ENCODE assay signal across 1 fruit fly cellular context in the genomic region with DNA sequence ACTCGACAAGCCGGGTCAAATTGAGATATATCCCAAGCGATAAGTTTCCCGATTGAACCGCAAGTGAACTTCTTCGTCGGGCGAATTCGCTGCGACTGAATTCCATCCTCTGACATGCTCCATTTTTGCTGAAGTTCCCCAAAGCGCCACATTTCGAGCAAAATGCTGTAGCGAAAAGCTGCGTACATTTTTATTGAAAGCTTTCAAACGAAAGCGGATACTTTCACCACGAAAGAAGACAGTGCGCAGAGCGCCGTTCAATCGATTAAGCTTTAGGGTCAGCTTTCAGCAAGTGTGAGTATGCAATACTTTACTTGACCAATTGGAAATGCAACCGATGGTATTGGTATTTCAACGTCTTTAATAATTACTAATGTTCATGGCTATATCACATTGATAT.
A peak's percentile ranks its signal among the peaks of the same experiment; 100 is the strongest.
TF ChIP-seq lines count a peak whose summit lies in the region.

A gene (minus strand): TSS at position 77 of the 400 bp plus-strand sequence.

TF ChIP-seq in whole organism, embryonic, 481 proteins besides CTCF, POLR2A, EP300 and RAD21 (continued from another document):
- peak; percentile 64; the same call in 1 of the 3 replicates for TF ChIP-seq CG2199 (GFP tag; IDR thresholded peaks at IDR 0.05; lab: Robert Waterston, UW)
- TF ChIP-seq CG10147 (GFP tag; optimal IDR thresholded peaks at IDR 0.05; lab: Kevin White, UChicago) = no peak
- TF ChIP-seq CG6689 (GFP tag; IDR thresholded peaks at IDR 0.05; lab: Robert Waterston, UW) = no peak
- TF ChIP-seq CG15601 (tag; optimal IDR thresholded peaks at IDR 0.05; lab: Kevin White, UChicago) = peak; percentile 80
- TF ChIP-seq onecut (GFP tag; IDR thresholded peaks at IDR 0.05; lab: Robert Waterston, UW) = peak; percentile 89
- TF ChIP-seq sug (tag; optimal IDR thresholded peaks at IDR 0.05; lab: Kevin White, UChicago) = peak; percentile 11
- no peak for TF ChIP-seq CG9727 (GFP tag; optimal IDR thresholded peaks at IDR 0.05; lab: Kevin White, UChicago)
- TF ChIP-seq BEAF-32 (GFP tag; optimal IDR thresholded peaks at IDR 0.05; lab: Kevin White, UChicago) = peak; percentile 4
- TF ChIP-seq lbe (GFP tag; optimal IDR thresholded peaks at IDR 0.05; lab: Kevin White, UChicago) = peak; percentile 33
- no peak for TF ChIP-seq ci (GFP tag; IDR thresholded peaks at IDR 0.05; lab: Robert Waterston, UW)
- peak; percentile 35 for TF ChIP-seq gfzf (GFP tag; optimal IDR thresholded peaks at IDR 0.05; lab: Kevin White, UChicago)
- no peak for TF ChIP-seq CG4820 (GFP tag; optimal IDR thresholded peaks at IDR 0.05; lab: Kevin White, UChicago)
- peak; percentile 10 for TF ChIP-seq CG12659 (GFP tag; optimal IDR thresholded peaks at IDR 0.05; lab: Kevin White, UChicago)
- TF ChIP-seq chinmo (GFP tag; IDR thresholded peaks at IDR 0.05; lab: Robert Waterston, UW; ENCODE audit: partially characterized antibody) = 0 out of 4 replicates have a peak, but pooled peaks have one; percentile 53
- TF ChIP-seq CG4360 (GFP tag; IDR thresholded peaks at IDR 0.05; lab: Robert Waterston, UW) = 0 out of 2 replicates have a peak, but pooled peaks have one; percentile 16
- TF ChIP-seq HmgZ (tag; optimal IDR thresholded peaks at IDR 0.05; lab: Kevin White, UChicago) = peak; percentile 59
- no peak for TF ChIP-seq ara (GFP tag; IDR thresholded peaks at IDR 0.05; lab: Robert Waterston, UW)
- no peak for TF ChIP-seq CG4707 (GFP tag; optimal IDR thresholded peaks at IDR 0.05; lab: Kevin White, UChicago)
- TF ChIP-seq CG8290 (GFP tag; optimal IDR thresholded peaks at IDR 0.05; lab: Kevin White, UChicago) = no peak
- TF ChIP-seq CG8290 (tag; optimal IDR thresholded peaks at IDR 0.05; lab: Kevin White, UChicago) = peak in 1 of 2 experiments; percentile 38
- TF ChIP-seq CG1603 (tag; optimal IDR thresholded peaks at IDR 0.05; lab: Kevin White, UChicago) = peak; percentile 15
- no peak for TF ChIP-seq Meics (GFP tag; optimal IDR thresholded peaks at IDR 0.05; lab: Kevin White, UChicago)
- TF ChIP-seq Hr78 (GFP tag; optimal IDR thresholded peaks at IDR 0.05; lab: Kevin White, UChicago) = peak in 1 of 2 experiments; percentile 98
- TF ChIP-seq HLH4C (GFP tag; IDR thresholded peaks at IDR 0.05; lab: Robert Waterston, UW; ENCODE audit: partially characterized antibody) = no peak
- TF ChIP-seq ewg (GFP tag; optimal IDR thresholded peaks at IDR 0.05; lab: Kevin White, UChicago) = peak; percentile 57
- no peak for TF ChIP-seq Chrac-16 (GFP tag; optimal IDR thresholded peaks at IDR 0.05; lab: Kevin White, UChicago)
- no peak for TF ChIP-seq az2 (GFP tag; optimal IDR thresholded peaks at IDR 0.05; lab: Kevin White, UChicago)
- TF ChIP-seq Myb (GFP tag; optimal IDR thresholded peaks at IDR 0.05; lab: Kevin White, UChicago) = peak; percentile 13
- no peak for TF ChIP-seq ab (GFP tag; optimal IDR thresholded peaks at IDR 0.05; lab: Kevin White, UChicago)
- peak; percentile 9 for TF ChIP-seq CG15514 (GFP tag; optimal IDR thresholded peaks at IDR 0.05; lab: Kevin White, UChicago)
- TF ChIP-seq CkIIα-i1 (GFP tag; IDR thresholded peaks at IDR 0.05; lab: Robert Waterston, UW) = no peak
- TF ChIP-seq klu (GFP tag; IDR thresholded peaks at IDR 0.05; lab: Robert Waterston, UW) = no peak
- TF ChIP-seq Med (GFP tag; lab: Kevin White, UChicago) = peak; percentile 39
- peak; percentile 19; the same call in 1 of the 2 replicates for TF ChIP-seq MBD-R2 (GFP tag; IDR thresholded peaks at IDR 0.05; lab: Robert Waterston, UW)
- no peak for TF ChIP-seq B-H2 (GFP tag; optimal IDR thresholded peaks at IDR 0.05; lab: Kevin White, UChicago)
- TF ChIP-seq ro (GFP tag; IDR thresholded peaks at IDR 0.05; lab: Robert Waterston, UW) = no peak
- TF ChIP-seq CG7963 (GFP tag; IDR thresholded peaks at IDR 0.05; lab: Robert Waterston, UW; ENCODE audit: partially characterized antibody) = no peak
